Worm (Caenorhabditis elegans): ENCODE measurements around the gene nhr-20.

Gene nhr-20

DNA sequence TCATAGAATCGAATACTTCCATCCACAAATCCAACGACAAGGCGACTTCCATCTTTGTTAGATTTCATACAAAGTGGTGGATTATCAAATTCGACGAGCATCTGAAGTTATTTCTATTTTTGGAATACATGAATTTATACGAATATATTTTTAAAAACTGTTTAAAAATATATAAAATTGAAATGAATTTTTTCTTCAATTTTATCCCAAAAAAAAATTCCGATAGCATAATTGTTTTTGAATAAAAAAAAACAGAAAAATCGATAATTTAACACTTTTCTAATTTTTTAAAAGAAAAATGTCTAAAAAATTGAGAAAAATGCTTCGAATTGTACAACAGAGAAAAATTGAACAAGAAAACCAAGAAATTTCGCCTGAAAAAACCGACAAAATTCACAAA is 14.6 kb upstream of the nhr-20 start, which contains the start of gene Y44F5A.1:
TSS of gene Y44F5A.1 (minus strand) at position 101 of the 400 bp plus-strand sequence.
- TF ChIP-seq nhr-12 (tag; optimal IDR thresholded peaks at IDR 0.05): no peak
- no peak for TF ChIP-seq R02D3.7 (tag; optimal IDR thresholded peaks at IDR 0.05)
- no peak for TF ChIP-seq F13H6.1 (tag; optimal IDR thresholded peaks at IDR 0.05)
- TF ChIP-seq aly-2 (tag; optimal IDR thresholded peaks at IDR 0.05): no peak
- TF ChIP-seq elt-3 (tag; optimal IDR thresholded peaks at IDR 0.05): no peak
- no peak for TF ChIP-seq mdl-1 (tag; optimal IDR thresholded peaks at IDR 0.05)
- TF ChIP-seq ZK546.5 (tag; optimal IDR thresholded peaks at IDR 0.05): no peak
- TF ChIP-seq unc-62 (GFP tag; optimal IDR thresholded peaks at IDR 0.05): no peak
- no peak for TF ChIP-seq fos-1 (tag; optimal IDR thresholded peaks at IDR 0.05)
- no peak for TF ChIP-seq lin-39 (tag; optimal IDR thresholded peaks at IDR 0.05)
- no peak for TF ChIP-seq snpc-4 (tag; optimal IDR thresholded peaks at IDR 0.05)
- TF ChIP-seq ceh-82 (tag; optimal IDR thresholded peaks at IDR 0.05): no peak
- no peak for TF ChIP-seq C34F6.9 (tag; optimal IDR thresholded peaks at IDR 0.05)
- no peak for TF ChIP-seq lin-11 (tag; optimal IDR thresholded peaks at IDR 0.05)
- TF ChIP-seq nhr-11 (tag; optimal IDR thresholded peaks at IDR 0.05): no peak
- TF ChIP-seq lin-13 (GFP tag; optimal IDR thresholded peaks at IDR 0.05): no peak
- TF ChIP-seq blmp-1 (tag; optimal IDR thresholded peaks at IDR 0.05; ENCODE audit: insufficient read depth): no peak
- no peak for TF ChIP-seq gmeb-1 (tag; optimal IDR thresholded peaks at IDR 0.05)
- TF ChIP-seq dmd-4 (tag; optimal IDR thresholded peaks at IDR 0.05): no peak
- TF ChIP-seq ztf-1 (GFP tag; conservative IDR thresholded peaks at IDR 0.05): no peak

DNA sequence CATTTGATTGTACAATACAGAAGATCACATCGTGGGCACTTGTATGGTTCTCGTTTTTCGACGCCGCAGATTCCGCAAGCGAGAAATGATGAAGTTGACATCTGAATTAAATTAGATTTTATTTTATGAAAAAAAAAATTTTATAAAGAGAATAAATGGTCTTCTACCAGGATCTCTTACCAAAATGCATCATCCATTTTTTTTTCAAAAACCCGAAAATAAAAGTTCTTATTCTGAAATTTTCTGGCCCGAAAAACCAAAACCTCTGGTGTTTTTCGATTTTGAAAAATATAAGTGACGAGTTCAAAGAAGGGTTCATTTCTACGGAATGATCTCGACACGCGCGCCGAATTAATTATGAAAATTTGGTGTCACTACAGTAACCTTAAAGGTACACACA is 11.3 kb upstream of the nhr-20 start, which contains the start of gene zhit-2:
TSS of gene zhit-2 (minus strand) at position 101 of the 400 bp plus-strand sequence.
- TF ChIP-seq lin-11 (tag; optimal IDR thresholded peaks at IDR 0.05) (no peak), sem-4 (tag; optimal IDR thresholded peaks at IDR 0.05) (no peak), mdl-1 (tag; optimal IDR thresholded peaks at IDR 0.05) (no peak), nhr-11 (tag; optimal IDR thresholded peaks at IDR 0.05) (no peak)

DNA sequence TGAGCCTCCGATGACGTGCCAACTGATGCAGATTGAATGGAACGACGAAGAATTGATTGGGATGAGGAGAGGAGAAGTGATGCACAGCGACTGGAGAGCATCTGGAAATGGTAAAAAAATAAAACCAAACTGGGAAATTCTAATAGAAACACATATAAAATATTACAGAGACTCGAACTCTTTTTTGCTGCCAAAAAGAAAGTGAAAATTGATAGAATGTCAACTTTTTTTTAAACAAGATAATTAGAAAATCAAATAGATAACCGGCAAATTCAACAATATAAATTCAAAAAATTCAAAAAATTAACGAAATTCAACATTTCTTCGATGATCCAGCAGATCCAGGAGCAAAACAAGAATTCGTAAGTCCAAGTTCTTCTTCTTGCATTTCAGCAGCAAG is 10.4 kb upstream of the nhr-20 start, which contains the start of gene mrpl-21:
TSS of gene mrpl-21 (minus strand) at position 101 of the 400 bp plus-strand sequence.
- TF ChIP-seq peb-1 (tag; optimal IDR thresholded peaks at IDR 0.05): no peak
- TF ChIP-seq unc-62 (GFP tag; optimal IDR thresholded peaks at IDR 0.05): no peak
- TF ChIP-seq egl-27 (tag; optimal IDR thresholded peaks at IDR 0.05): no peak
- TF ChIP-seq aly-2 (tag; optimal IDR thresholded peaks at IDR 0.05): no peak
- TF ChIP-seq lin-39 (tag; optimal IDR thresholded peaks at IDR 0.05): no peak
- TF ChIP-seq elt-1 (tag; optimal IDR thresholded peaks at IDR 0.05): no peak
- TF ChIP-seq nhr-21 (tag; optimal IDR thresholded peaks at IDR 0.05): no peak
- no peak for TF ChIP-seq ceh-16 (tag; optimal IDR thresholded peaks at IDR 0.05)

DNA sequence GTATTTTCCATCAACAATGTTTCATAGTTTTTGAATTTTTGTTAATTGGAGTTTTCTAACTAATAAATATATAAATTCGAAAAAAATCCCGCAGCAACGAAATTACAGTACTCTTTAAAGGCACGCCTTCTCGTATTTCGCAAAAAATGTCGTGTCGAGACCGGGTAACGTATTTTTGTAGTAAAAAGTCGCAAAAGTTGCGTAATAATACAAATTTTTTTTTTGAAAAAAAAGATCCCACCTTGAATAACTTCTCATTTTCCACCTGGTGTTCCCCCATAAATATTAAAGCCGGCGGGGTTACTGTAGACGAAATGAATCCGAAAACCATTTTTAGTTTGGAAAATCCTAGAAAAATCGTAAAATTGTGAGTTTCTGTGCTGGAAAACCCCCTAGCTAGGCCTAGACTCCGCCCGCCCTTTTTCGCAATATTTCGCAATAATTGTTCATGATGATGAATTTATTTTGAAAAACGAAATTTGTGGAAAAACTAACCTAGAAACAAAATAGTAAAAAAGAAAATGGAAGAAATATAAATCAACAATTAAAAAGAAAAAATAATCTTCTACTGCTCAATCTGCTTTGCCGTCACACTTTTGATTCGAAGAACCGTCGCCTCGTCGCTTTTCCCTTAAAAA is 9.3 kb upstream of the nhr-20 start, which contains the start of gene F43C1.7:
TSS of gene F43C1.7 (minus strand) at position 351 of the 638 bp plus-strand sequence.
- no peak for TF ChIP-seq mdl-1 (tag; optimal IDR thresholded peaks at IDR 0.05)
- peak; percentile 64 for TF ChIP-seq nhr-129 (tag; optimal IDR thresholded peaks at IDR 0.05)
- no peak for TF ChIP-seq nhr-12 (tag; optimal IDR thresholded peaks at IDR 0.05)

DNA sequence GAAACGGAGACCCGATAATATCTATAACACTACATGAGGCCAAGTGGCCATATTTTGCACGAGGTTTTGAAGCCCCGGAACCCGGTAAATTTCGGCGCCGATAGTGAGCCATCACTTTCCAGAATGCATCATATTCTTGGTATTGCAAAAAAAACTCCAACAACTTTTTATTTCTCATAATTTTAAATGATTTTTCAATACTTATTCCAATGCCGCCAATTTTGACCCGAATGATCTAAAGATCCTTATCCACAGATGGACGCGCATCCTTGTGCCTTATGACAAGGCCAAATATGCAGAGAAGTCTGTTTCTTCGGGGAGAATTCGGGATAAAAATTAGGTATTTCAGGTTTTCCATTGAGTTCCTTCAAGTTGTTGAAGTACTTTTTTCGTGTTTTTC is 8.2 kb upstream of the nhr-20 start:
- TF ChIP-seq nhr-6 (tag; optimal IDR thresholded peaks at IDR 0.05) (no peak), R02D3.7 (tag; optimal IDR thresholded peaks at IDR 0.05) (no peak)

DNA sequence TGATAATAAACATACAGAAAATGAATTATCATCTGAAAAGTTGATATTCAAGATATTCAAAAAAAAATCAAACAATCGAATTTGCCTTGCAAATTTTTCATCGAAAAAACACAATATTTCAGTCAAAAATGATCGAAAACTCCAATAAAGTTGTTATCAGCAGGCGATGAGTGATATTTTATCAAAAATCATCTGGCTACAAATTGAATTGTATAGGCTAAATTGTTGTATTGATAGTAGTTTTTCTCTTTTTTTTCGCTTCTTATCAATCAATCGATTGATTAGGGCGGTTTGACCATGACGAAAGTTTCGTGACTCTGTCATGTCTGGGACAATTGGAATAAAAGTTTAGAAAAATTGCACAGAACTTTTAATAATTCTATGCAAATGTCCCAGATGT is 7.1 kb upstream of the nhr-20 start:
- no peak for TF ChIP-seq mbf-1 (tag; optimal IDR thresholded peaks at IDR 0.05)
- peak; percentile 89 for TF ChIP-seq fos-1 (tag; optimal IDR thresholded peaks at IDR 0.05)
- TF ChIP-seq lsy-2 (tag; optimal IDR thresholded peaks at IDR 0.05): no peak
- TF ChIP-seq crh-2 (tag; optimal IDR thresholded peaks at IDR 0.05): peak; percentile 38
- peak; percentile 38 for TF ChIP-seq gmeb-1 (tag; optimal IDR thresholded peaks at IDR 0.05)
- no peak for TF ChIP-seq nhr-23 (tag; optimal IDR thresholded peaks at IDR 0.05)
- peak; percentile 32 for TF ChIP-seq sma-9 (GFP tag; optimal IDR thresholded peaks at IDR 0.05)
- TF ChIP-seq sma-9 (tag; optimal IDR thresholded peaks at IDR 0.05): no peak
